Fruit fly (Drosophila melanogaster): ENCODE data around the gene CG7102.

- TF ChIP-seq Eip93F (GFP tag; optimal IDR thresholded peaks at IDR 0.05) (no peak), net (GFP tag; optimal IDR thresholded peaks at IDR 0.05) (no peak), pdm3 (GFP tag; optimal IDR thresholded peaks at IDR 0.05) (no peak), Sox102F (GFP tag; optimal IDR thresholded peaks at IDR 0.05) (no peak), OdsH (GFP tag; optimal IDR thresholded peaks at IDR 0.05) (no peak), salr (GFP tag; optimal IDR thresholded peaks at IDR 0.05) (no peak), CG6792 (GFP tag; optimal IDR thresholded peaks at IDR 0.05) (no peak), Hr4 (GFP tag; optimal IDR thresholded peaks at IDR 0.05) (no peak)
Observed at dm6 chr2L:7838024-7838423, 49.3 kb downstream of the CG7102 start.

All from whole organism, prepupa.